Worm (Caenorhabditis elegans) whole organism, midembryonic: ENCODE results near the gene H12D21.11.

Experiments used
- T22C8.4 ChIP-seq: fragments of 200-800 bp; sonication (Bioruptor generic); IDR thresholded peaks from 2 replicates; pipeline ENCODE4 v1.3.6; 2022; ENCODE audit warnings: missing genetic modification characterization, missing compliant biosample characterization
- cog-1 ChIP-seq: sonication (generic microtip); optimal IDR thresholded peaks from 2 replicates; lab custom pipeline; 2016; ENCODE audit warnings: missing genetic modification characterization, missing compliant biosample characterization
- flt-1 ChIP-seq: fragments of 200-800 bp; sonication (Bioruptor generic); IDR thresholded peaks from 2 replicates; pipeline ENCODE4 v1.3.6; 2022; ENCODE audit warnings: missing genetic modification characterization, missing compliant biosample characterization
- klf-2 ChIP-seq: fragments of 200-800 bp; sonication (Bioruptor generic); conservative IDR thresholded peaks from 2 replicates; pipeline ENCODE4 v1.3.6; 2022; ENCODE audit warnings: missing genetic modification reagents, missing genetic modification characterization, missing compliant biosample characterization
- med-1 ChIP-seq: sonication (generic microtip); optimal IDR thresholded peaks from 2 replicates; lab custom pipeline; 2017; ENCODE audit warnings: missing genetic modification characterization, mild to moderate bottlenecking, missing compliant biosample characterization, antibody characterized with exemption, missing genetic modification reagents; ENCODE audit not compliant: insufficient read depth
- ref-1 ChIP-seq: fragments of 200-800 bp; sonication (Bioruptor generic); conservative IDR thresholded peaks from 2 replicates; pipeline ENCODE4 v1.3.6; 2022; ENCODE audit warnings: missing genetic modification reagents, missing genetic modification characterization, missing compliant biosample characterization
- tab-1 ChIP-seq: fragments of 200-800 bp; sonication (Bioruptor generic); IDR thresholded peaks from 2 replicates; pipeline ENCODE4 v1.3.6; 2022; ENCODE audit warnings: missing genetic modification characterization, missing compliant biosample characterization
- ztf-23 ChIP-seq: fragments of 200-800 bp; sonication (Bioruptor generic); IDR thresholded peaks from 2 replicates; pipeline ENCODE4 v1.3.6; 2022; ENCODE audit warnings: missing genetic modification reagents, missing genetic modification characterization, missing compliant biosample characterization
- ztf-29 ChIP-seq: fragments of 200-800 bp; sonication (Bioruptor generic); IDR thresholded peaks from 2 replicates; pipeline ENCODE4 v1.3.6; 2022; ENCODE audit warnings: missing genetic modification reagents, missing genetic modification characterization, missing compliant biosample characterization

H12D21.11 gene

ce11 chrV:14897731-14898130 lies 18.0 kb upstream of the H12D21.11 start, which contains the start of gene H12D21.6:
Gene H12D21.6, minus strand, starts transcription at chrV:14897831.
- no peak for TF ChIP-seq med-1 (GFP tag; lab: Kevin White, UChicago)
- TF ChIP-seq tab-1, result no peak
- TF ChIP-seq klf-2 (GFP tag; lab: Robert Waterston, UW), result no peak
- no peak for TF ChIP-seq cog-1 (tag; lab: Kevin White, UChicago)
- no peak for TF ChIP-seq ztf-23 (GFP tag; lab: Robert Waterston, UW)
- no peak for TF ChIP-seq ref-1 (GFP tag; lab: Robert Waterston, UW)
- TF ChIP-seq flt-1 (GFP tag; lab: Robert Waterston, UW), result no peak
- no peak for TF ChIP-seq T22C8.4 (GFP tag; lab: Robert Waterston, UW)
- TF ChIP-seq ztf-29 (GFP tag; lab: Robert Waterston, UW), result no peak

- no peak for TF ChIP-seq ztf-23 (GFP tag; lab: Robert Waterston, UW)
Measured at ce11 chrV:14899545-14899944, 16.2 kb upstream of the H12D21.11 start, which contains the start of gene H12D21.10. Gene H12D21.10, plus strand, starts transcription at chrV:14899804.

- TF ChIP-seq flt-1 (GFP tag; lab: Robert Waterston, UW) (no peak), ztf-29 (GFP tag; lab: Robert Waterston, UW) (no peak), ref-1 (GFP tag; lab: Robert Waterston, UW) (no peak), cog-1 (tag; lab: Kevin White, UChicago) (no peak), tab-1 (no peak), klf-2 (GFP tag; lab: Robert Waterston, UW) (no peak), med-1 (GFP tag; lab: Kevin White, UChicago) (no peak), ztf-23 (GFP tag; lab: Robert Waterston, UW) (no peak), T22C8.4 (GFP tag; lab: Robert Waterston, UW) (no peak)
Measured at ce11 chrV:14900905-14901304, 14.8 kb upstream of the H12D21.11 start.

- no peak for TF ChIP-seq klf-2 (GFP tag; lab: Robert Waterston, UW)
- TF ChIP-seq med-1 (GFP tag; lab: Kevin White, UChicago), result no peak
- TF ChIP-seq ztf-29 (GFP tag; lab: Robert Waterston, UW), result no peak
- TF ChIP-seq ref-1 (GFP tag; lab: Robert Waterston, UW), result no peak
- no peak for TF ChIP-seq T22C8.4 (GFP tag; lab: Robert Waterston, UW)
- no peak for TF ChIP-seq ztf-23 (GFP tag; lab: Robert Waterston, UW)
- TF ChIP-seq cog-1 (tag; lab: Kevin White, UChicago), result no peak
- TF ChIP-seq flt-1 (GFP tag; lab: Robert Waterston, UW), result no peak
- TF ChIP-seq tab-1, result no peak
Measured at ce11 chrV:14907445-14907844, 8.3 kb upstream of the H12D21.11 start.

ce11 chrV:14909331-14909835 lies 6.3 kb upstream of the H12D21.11 start, which contains the start of gene H12D21.9:
Gene H12D21.9, minus strand, starts transcription at chrV:14909478.
- no peak for TF ChIP-seq T22C8.4 (GFP tag; lab: Robert Waterston, UW)
- TF ChIP-seq ztf-23 (GFP tag; lab: Robert Waterston, UW), result no peak
- no peak for TF ChIP-seq med-1 (GFP tag; lab: Kevin White, UChicago)
- no peak for TF ChIP-seq ztf-29 (GFP tag; lab: Robert Waterston, UW)
- no peak for TF ChIP-seq klf-2 (GFP tag; lab: Robert Waterston, UW)
- no peak for TF ChIP-seq tab-1
- no peak for TF ChIP-seq flt-1 (GFP tag; lab: Robert Waterston, UW)
- no peak for TF ChIP-seq ref-1 (GFP tag; lab: Robert Waterston, UW)
- TF ChIP-seq cog-1 (tag; lab: Kevin White, UChicago), result no peak

- no peak for TF ChIP-seq tab-1
- no peak for TF ChIP-seq cog-1 (tag; lab: Kevin White, UChicago)
- no peak for TF ChIP-seq ztf-29 (GFP tag; lab: Robert Waterston, UW)
- TF ChIP-seq med-1 (GFP tag; lab: Kevin White, UChicago), result no peak
- no peak for TF ChIP-seq klf-2 (GFP tag; lab: Robert Waterston, UW)
- TF ChIP-seq flt-1 (GFP tag; lab: Robert Waterston, UW), result no peak
- TF ChIP-seq T22C8.4 (GFP tag; lab: Robert Waterston, UW), result no peak
- no peak for TF ChIP-seq ztf-23 (GFP tag; lab: Robert Waterston, UW)
- TF ChIP-seq ref-1 (GFP tag; lab: Robert Waterston, UW), result no peak
Measured at ce11 chrV:14910758-14911157, 4.9 kb upstream of the H12D21.11 start.

ce11 chrV:14921509-14921908 lies 5.8 kb downstream of the H12D21.11 start, which contains the start of gene zmp-4:
Gene zmp-4, minus strand, starts transcription at chrV:14921609.
- TF ChIP-seq T22C8.4 (GFP tag; lab: Robert Waterston, UW) (no peak), cog-1 (tag; lab: Kevin White, UChicago) (no peak)

- no peak for TF ChIP-seq tab-1
- TF ChIP-seq ref-1 (GFP tag; lab: Robert Waterston, UW), result no peak
- no peak for TF ChIP-seq ztf-29 (GFP tag; lab: Robert Waterston, UW)
- TF ChIP-seq T22C8.4 (GFP tag; lab: Robert Waterston, UW), result no peak
- TF ChIP-seq med-1 (GFP tag; lab: Kevin White, UChicago), result no peak
- no peak for TF ChIP-seq ztf-23 (GFP tag; lab: Robert Waterston, UW)
Measured at ce11 chrV:14924104-14924503, 8.4 kb downstream of the H12D21.11 start, which contains the start of gene srg-54. Gene srg-54, minus strand, starts transcription at chrV:14924204.

- TF ChIP-seq klf-2 (GFP tag; lab: Robert Waterston, UW), result no peak
- no peak for TF ChIP-seq tab-1
- TF ChIP-seq flt-1 (GFP tag; lab: Robert Waterston, UW), result no peak
- TF ChIP-seq ztf-29 (GFP tag; lab: Robert Waterston, UW), result no peak
- TF ChIP-seq T22C8.4 (GFP tag; lab: Robert Waterston, UW), result no peak
- no peak for TF ChIP-seq ztf-23 (GFP tag; lab: Robert Waterston, UW)
- no peak for TF ChIP-seq cog-1 (tag; lab: Kevin White, UChicago)
- no peak for TF ChIP-seq med-1 (GFP tag; lab: Kevin White, UChicago)
- TF ChIP-seq ref-1 (GFP tag; lab: Robert Waterston, UW), result no peak
Measured at ce11 chrV:14928248-14928647, 12.5 kb downstream of the H12D21.11 start, which contains the start of gene srg-55. Gene srg-55, minus strand, starts transcription at chrV:14928348.
